Comparison of ENCODE assay signal across 2 fruit fly cellular contexts in genomic region chr3R:16985547-16985946, dm6.
TF ChIP-seq lines count a peak whose summit lies in the region.

No protein-coding gene starts in this region.

TF ChIP-seq in whole organism, embryonic, 481 proteins besides CTCF, POLR2A, EP300 and RAD21 (continued from another document):
- TF ChIP-seq D19B (GFP tag; optimal IDR thresholded peaks at IDR 0.05; lab: Kevin White, UChicago), result peak; percentile 82
- TF ChIP-seq lbe (GFP tag; optimal IDR thresholded peaks at IDR 0.05; lab: Kevin White, UChicago), result peak; percentile 12
- TF ChIP-seq D19A (tag; optimal IDR thresholded peaks at IDR 0.05; lab: Kevin White, UChicago), result no peak
- no peak for TF ChIP-seq ase (GFP tag; IDR thresholded peaks at IDR 0.05; lab: Robert Waterston, UW)
- TF ChIP-seq Med (GFP tag; lab: Kevin White, UChicago), result peak; percentile 78
- peak; percentile 18 for TF ChIP-seq CG11504 (tag; optimal IDR thresholded peaks at IDR 0.05; lab: Kevin White, UChicago)
- TF ChIP-seq CG10979 (tag; optimal IDR thresholded peaks at IDR 0.05; lab: Kevin White, UChicago), result no peak

TF ChIP-seq in whole organism, prepupa, 60 proteins besides CTCF, POLR2A, EP300 and RAD21 (continued from another document):
- TF ChIP-seq achi (GFP tag; optimal IDR thresholded peaks at IDR 0.05; lab: Kevin White, UChicago) (peak; percentile 13), Blimp-1 (GFP tag; optimal IDR thresholded peaks at IDR 0.05; lab: Kevin White, UChicago) (peak; percentile 20), CG34406 (GFP tag; optimal IDR thresholded peaks at IDR 0.05; lab: Kevin White, UChicago) (peak; percentile 19), pdm3 (GFP tag; optimal IDR thresholded peaks at IDR 0.05; lab: Kevin White, UChicago) (peak; percentile 8), CG8632 (GFP tag; optimal IDR thresholded peaks at IDR 0.05; lab: Kevin White, UChicago) (peak; percentile 17), CG3919 (GFP tag; optimal IDR thresholded peaks at IDR 0.05; lab: Kevin White, UChicago) (peak; percentile 12), CG15336 (GFP tag; IDR thresholded peaks at IDR 0.05; lab: Robert Waterston, UW) (0 out of 2 replicates have a peak, but pooled peaks have one; percentile 16), CG6163 (GFP tag; IDR thresholded peaks at IDR 0.05; lab: Robert Waterston, UW) (no peak), Met (GFP tag; optimal IDR thresholded peaks at IDR 0.05; lab: Kevin White, UChicago) (peak; percentile 43), Hr38 (GFP tag; optimal IDR thresholded peaks at IDR 0.05; lab: Kevin White, UChicago) (no peak), CG6808 (GFP tag; optimal IDR thresholded peaks at IDR 0.05; lab: Kevin White, UChicago) (no peak), Sox14 (GFP tag; optimal IDR thresholded peaks at IDR 0.05; lab: Kevin White, UChicago) (peak; percentile 52), esn (GFP tag; optimal IDR thresholded peaks at IDR 0.05; lab: Kevin White, UChicago) (peak; percentile 75), Eip75B (GFP tag; optimal IDR thresholded peaks at IDR 0.05; lab: Kevin White, UChicago) (peak; percentile 10), CG8119 (GFP tag; IDR thresholded peaks at IDR 0.05; lab: Robert Waterston, UW) (no peak), CG16779 (tag; optimal IDR thresholded peaks at IDR 0.05; lab: Kevin White, UChicago) (no peak), salr (GFP tag; optimal IDR thresholded peaks at IDR 0.05; lab: Kevin White, UChicago) (no peak), CG31627 (GFP tag; optimal IDR thresholded peaks at IDR 0.05; lab: Kevin White, UChicago) (peak; percentile 81), CG7368 (GFP tag; optimal IDR thresholded peaks at IDR 0.05; lab: Kevin White, UChicago) (no peak), svp (GFP tag; lab: Kevin White, UChicago) (peak; percentile 86)
TF ChIP-seq in whole organism, prepupa: peak in this region for 29.
